Fruit fly (Drosophila melanogaster): ENCODE measurements around the gene CG17917.

dm6 chr3R:6329774-6330298, 11.9 kb upstream of the CG17917 start, which contains the start of gene Osi18:
- TF ChIP-seq Dfd (GFP tag; optimal IDR thresholded peaks at IDR 0.05) (no peak), CG6654 (GFP tag; optimal IDR thresholded peaks at IDR 0.05) (no peak), pum (GFP tag; optimal IDR thresholded peaks at IDR 0.05) (no peak), Kr (GFP tag; optimal IDR thresholded peaks at IDR 0.05) (no peak), CG14965 (GFP tag; optimal IDR thresholded peaks at IDR 0.05; ENCODE audit: borderline replicate concordance) (no peak), br (optimal IDR thresholded peaks at IDR 0.05) (no peak)
